Fruit fly (Drosophila melanogaster) whole organism, embryonic: ENCODE results near the gene Rfx.

Experiments used
- Abd-B ChIP-seq: fragments of 200-800 bp; sonication (Bioruptor generic); optimal IDR thresholded peaks from 2 replicates; lab custom pipeline; 2018; ENCODE audit warnings: missing biosample characterization, mild to moderate bottlenecking, missing genetic modification characterization, moderate library complexity
- Ada2b ChIP-seq: fragments of 200-800 bp; sonication (Bioruptor generic); IDR thresholded peaks from 2 replicates; pipeline ENCODE4 v1.3.6; 2022; ENCODE audit warnings: missing biosample characterization, missing genetic modification characterization
- Atf6 ChIP-seq: fragments of 200-800 bp; sonication (Bioruptor generic); IDR thresholded peaks from 2 replicates; pipeline ENCODE4 v1.3.6; 2022; ENCODE audit warnings: missing biosample characterization, missing genetic modification characterization
- CG10366 ChIP-seq: fragments of 200-800 bp; sonication (Bioruptor generic); IDR thresholded peaks from 2 replicates; pipeline ENCODE4 v1.3.6; 2022; ENCODE audit warnings: missing biosample characterization, missing genetic modification characterization
- CG10654 ChIP-seq: fragments of 200-800 bp; sonication (Bioruptor generic); optimal IDR thresholded peaks from 2 replicates; lab custom pipeline; 2016; ENCODE audit warnings: missing biosample characterization, missing genetic modification characterization
- CG10979 ChIP-seq: fragments of 200-800 bp; sonication (Bioruptor generic); optimal IDR thresholded peaks from 2 replicates; lab custom pipeline; 2018; ENCODE audit warnings: missing biosample characterization, mild to moderate bottlenecking, missing genetic modification characterization, moderate library complexity
- CG11456 ChIP-seq: fragments of 200-800 bp; sonication (Bioruptor generic); IDR thresholded peaks from 3 replicates; pipeline ENCODE4 v1.3.6; 2022; ENCODE audit warnings: missing biosample characterization, missing genetic modification characterization
- CG12219 ChIP-seq: fragments of 200-800 bp; sonication (Bioruptor generic); optimal IDR thresholded peaks from 3 replicates; lab custom pipeline; 2018; ENCODE audit warnings: missing biosample characterization, mild to moderate bottlenecking, missing genetic modification characterization
- CG12236 ChIP-seq: fragments of 200-800 bp; sonication (Bioruptor generic); optimal IDR thresholded peaks from 2 replicates; lab custom pipeline; 2016; ENCODE audit warnings: missing biosample characterization, missing genetic modification characterization
- CG12299 ChIP-seq: fragments of 200-800 bp; sonication (Bioruptor generic); optimal IDR thresholded peaks from 2 replicates; lab custom pipeline; 2018; ENCODE audit warnings: missing biosample characterization, mild to moderate bottlenecking, missing genetic modification characterization
- CG12744 ChIP-seq: fragments of 200-800 bp; sonication (Bioruptor generic); optimal IDR thresholded peaks from 2 replicates; lab custom pipeline; 2016; ENCODE audit warnings: missing biosample characterization, missing genetic modification characterization
- CG15514 ChIP-seq: fragments of 200-800 bp; sonication (Bioruptor generic); optimal IDR thresholded peaks from 3 replicates; lab custom pipeline; 2017; ENCODE audit warnings: missing biosample characterization, missing genetic modification characterization, mild to moderate bottlenecking, moderate library complexity, missing genetic modification reagents
- CG1647 ChIP-seq: fragments of 200-800 bp; sonication (Bioruptor generic); optimal IDR thresholded peaks from 3 replicates; lab custom pipeline; 2016; ENCODE audit warnings: missing biosample characterization, missing genetic modification characterization
- CG16813 ChIP-seq: fragments of 200-800 bp; sonication (Bioruptor generic); IDR thresholded peaks from 3 replicates; pipeline ENCODE4 v1.3.6; 2022; ENCODE audit warnings: missing biosample characterization, missing genetic modification characterization; ENCODE audit not compliant: partially characterized antibody
- CG17359 ChIP-seq: fragments of 200-800 bp; sonication (Bioruptor generic); optimal IDR thresholded peaks from 3 replicates; lab custom pipeline; 2018; ENCODE audit warnings: missing biosample characterization, mild to moderate bottlenecking, missing genetic modification characterization, moderate library complexity
- CG17568 ChIP-seq: fragments of 200-800 bp; sonication (Bioruptor generic); optimal IDR thresholded peaks from 2 replicates; lab custom pipeline; 2018; ENCODE audit warnings: missing biosample characterization, mild to moderate bottlenecking, missing genetic modification characterization, moderate library complexity
- CG18011 ChIP-seq: fragments of 200-800 bp; sonication (Bioruptor generic); optimal IDR thresholded peaks from 2 replicates; lab custom pipeline; 2017; ENCODE audit warnings: missing biosample characterization, missing genetic modification characterization, mild to moderate bottlenecking, moderate library complexity, missing genotype
- CG4282 ChIP-seq: fragments of 200-800 bp; sonication (Bioruptor generic); optimal IDR thresholded peaks from 2 replicates; lab custom pipeline; 2016; ENCODE audit warnings: missing biosample characterization, missing genetic modification characterization
- CG4707 ChIP-seq: fragments of 200-800 bp; sonication (Bioruptor generic); optimal IDR thresholded peaks from 2 replicates; lab custom pipeline; 2018; ENCODE audit warnings: missing biosample characterization, mild to moderate bottlenecking, missing genetic modification characterization, moderate library complexity
- CG6654 ChIP-seq: fragments of 200-800 bp; sonication (Bioruptor generic); optimal IDR thresholded peaks from 2 replicates; lab custom pipeline; 2017; ENCODE audit warnings: missing biosample characterization, mild to moderate bottlenecking, missing genetic modification characterization
- CrebB ChIP-seq: fragments of 200-800 bp; sonication (Bioruptor generic); optimal IDR thresholded peaks from 3 replicates; lab custom pipeline; 2018; ENCODE audit warnings: missing biosample characterization, mild to moderate bottlenecking, missing genetic modification characterization
- Dbx ChIP-seq: fragments of 200-800 bp; sonication (Bioruptor generic); IDR thresholded peaks from 3 replicates; pipeline ENCODE4 v1.3.6; 2022; ENCODE audit warnings: missing biosample characterization, missing genetic modification characterization
- Doc2 ChIP-seq: fragments of 200-800 bp; sonication (Bioruptor generic); IDR thresholded peaks from 2 replicates; pipeline ENCODE4 v1.3.6; 2022; ENCODE audit warnings: missing biosample characterization, missing genetic modification characterization
- Hand ChIP-seq: fragments of 200-800 bp; sonication (Bioruptor generic); optimal IDR thresholded peaks from 2 replicates; lab custom pipeline; 2017; ENCODE audit warnings: mild to moderate bottlenecking, missing biosample characterization, missing genetic modification reagents, missing genetic modification characterization
- Hmx ChIP-seq: fragments of 200-800 bp; sonication (Bioruptor generic); optimal IDR thresholded peaks from 2 replicates; lab custom pipeline; 2016; ENCODE audit warnings: missing biosample characterization, missing genetic modification characterization
- Jarid2 ChIP-seq: fragments of 200-800 bp; sonication (Bioruptor generic); optimal IDR thresholded peaks from 3 replicates; lab custom pipeline; 2017; ENCODE audit warnings: mild to moderate bottlenecking, missing biosample characterization, missing genetic modification reagents, missing genetic modification characterization
- Sox100B ChIP-seq: fragments of 200-800 bp; sonication (Bioruptor generic); optimal IDR thresholded peaks from 3 replicates; lab custom pipeline; 2018; ENCODE audit warnings: missing biosample characterization, mild to moderate bottlenecking, missing genetic modification characterization
- Ssrp ChIP-seq: fragments of 200-800 bp; sonication (Bioruptor generic); optimal IDR thresholded peaks from 2 replicates; lab custom pipeline; 2018; ENCODE audit warnings: missing biosample characterization, mild to moderate bottlenecking, missing genetic modification characterization, moderate library complexity
- Xbp1 ChIP-seq: fragments of 200-800 bp; sonication (Bioruptor generic); optimal IDR thresholded peaks from 3 replicates; lab custom pipeline; 2016; ENCODE audit warnings: missing biosample characterization, mild to moderate bottlenecking, missing genetic modification characterization
- abd-A ChIP-seq: fragments of 200-800 bp; sonication (Bioruptor generic); optimal IDR thresholded peaks from 3 replicates; lab custom pipeline; 2019; ENCODE audit warnings: missing biosample characterization, mild to moderate bottlenecking, missing genetic modification characterization, moderate library complexity
- ato ChIP-seq: fragments of 200-800 bp; sonication (Bioruptor generic); IDR thresholded peaks from 2 replicates; pipeline ENCODE4 v1.3.6; 2022; ENCODE audit warnings: missing biosample characterization, missing genetic modification characterization; ENCODE audit not compliant: partially characterized antibody
- bab2 ChIP-seq: fragments of 200-800 bp; sonication (Bioruptor generic); optimal IDR thresholded peaks from 2 replicates; lab custom pipeline; 2016; ENCODE audit warnings: missing biosample characterization, missing genetic modification characterization
- croc ChIP-seq: fragments of 200-800 bp; sonication (Bioruptor generic); conservative IDR thresholded peaks from 3 replicates; pipeline ENCODE4 v1.3.6; 2022; ENCODE audit warnings: missing biosample characterization, missing genetic modification characterization
- dmrt99B ChIP-seq: fragments of 200-800 bp; sonication (Bioruptor generic); optimal IDR thresholded peaks from 2 replicates; lab custom pipeline; 2018; ENCODE audit warnings: missing biosample characterization, mild to moderate bottlenecking, missing genetic modification characterization, moderate library complexity
- ftz-f1 ChIP-seq: fragments of 200-800 bp; sonication (Bioruptor generic); optimal IDR thresholded peaks from 2 replicates; lab custom pipeline; 2016; ENCODE audit warnings: missing biosample characterization, missing genetic modification characterization
- gce ChIP-seq: fragments of 200-800 bp; sonication (Bioruptor generic); IDR thresholded peaks from 3 replicates; pipeline ENCODE4 v1.3.6; 2022; ENCODE audit warnings: missing biosample characterization, missing genetic modification characterization
- her ChIP-seq: fragments of 200-800 bp; sonication (Bioruptor generic); optimal IDR thresholded peaks from 2 replicates; lab custom pipeline; 2016; ENCODE audit warnings: missing biosample characterization, missing genetic modification characterization
- kni ChIP-seq: fragments of 200-800 bp; sonication (Bioruptor generic); optimal IDR thresholded peaks from 3 replicates; lab custom pipeline; 2017; ENCODE audit warnings: mild to moderate bottlenecking, missing biosample characterization, missing genetic modification reagents, missing genetic modification characterization
- lov ChIP-seq, 2 experiments: fragments of 200-800 bp in 1 of 2; fragments of >200 bp in 1 of 2; sonication (Bioruptor generic) in 1 of 2; IDR thresholded peaks in 1 of 2; optimal IDR thresholded peaks in 1 of 2; 2 replicates in 1 of 2; 3 replicates in 1 of 2; pipeline versions ENCODE4 v1.3.6 to Lab custom; 2017 to 2022; ENCODE audit warnings: missing biosample characterization in 1 of 2, missing genetic modification characterization in 1 of 2
- nerfin-1 ChIP-seq: fragments of 200-800 bp; sonication (Bioruptor generic); optimal IDR thresholded peaks from 3 replicates; lab custom pipeline; 2019; ENCODE audit warnings: missing biosample characterization, mild to moderate bottlenecking, missing genetic modification characterization, moderate library complexity
- nmo ChIP-seq: fragments of 200-800 bp; sonication (Bioruptor generic); optimal IDR thresholded peaks from 2 replicates; lab custom pipeline; 2018; ENCODE audit warnings: missing biosample characterization, mild to moderate bottlenecking, missing genetic modification characterization, moderate library complexity
- pfk ChIP-seq: fragments of 200-800 bp; sonication (Bioruptor generic); optimal IDR thresholded peaks from 2 replicates; lab custom pipeline; 2018; ENCODE audit warnings: missing biosample characterization, mild to moderate bottlenecking, missing genetic modification characterization, moderate library complexity
- sd ChIP-seq: fragments of 200-800 bp; sonication (Bioruptor generic); optimal IDR thresholded peaks from 3 replicates; lab custom pipeline; 2018; ENCODE audit warnings: missing biosample characterization, mild to moderate bottlenecking, missing genetic modification characterization, moderate library complexity
- shn ChIP-seq: fragments of 200-800 bp; sonication (Bioruptor generic); optimal IDR thresholded peaks from 3 replicates; lab custom pipeline; 2016; ENCODE audit warnings: missing biosample characterization, missing genetic modification characterization
- slou ChIP-seq: fragments of 200-800 bp; sonication (Bioruptor generic); optimal IDR thresholded peaks from 3 replicates; lab custom pipeline; 2016; ENCODE audit warnings: missing biosample characterization, missing genetic modification characterization
- sug ChIP-seq: fragments of 200-800 bp; optimal IDR thresholded peaks from 2 replicates; lab custom pipeline; 2019; ENCODE audit warnings: missing biosample characterization, mild to moderate bottlenecking, missing genetic modification characterization, moderate library complexity
- tin ChIP-seq: fragments of 200-800 bp; sonication (Bioruptor generic); optimal IDR thresholded peaks from 3 replicates; lab custom pipeline; 2016; ENCODE audit warnings: missing biosample characterization, missing genetic modification characterization
- trem ChIP-seq: fragments of 200-800 bp; optimal IDR thresholded peaks from 3 replicates; lab custom pipeline; 2019; ENCODE audit warnings: missing biosample characterization, mild to moderate bottlenecking, missing genetic modification characterization, moderate library complexity
- vfl ChIP-seq: fragments of 200-800 bp; sonication (Bioruptor generic); optimal IDR thresholded peaks from 2 replicates; lab custom pipeline; 2016; ENCODE audit warnings: missing biosample characterization, missing genetic modification characterization

Gene Rfx

DNA sequence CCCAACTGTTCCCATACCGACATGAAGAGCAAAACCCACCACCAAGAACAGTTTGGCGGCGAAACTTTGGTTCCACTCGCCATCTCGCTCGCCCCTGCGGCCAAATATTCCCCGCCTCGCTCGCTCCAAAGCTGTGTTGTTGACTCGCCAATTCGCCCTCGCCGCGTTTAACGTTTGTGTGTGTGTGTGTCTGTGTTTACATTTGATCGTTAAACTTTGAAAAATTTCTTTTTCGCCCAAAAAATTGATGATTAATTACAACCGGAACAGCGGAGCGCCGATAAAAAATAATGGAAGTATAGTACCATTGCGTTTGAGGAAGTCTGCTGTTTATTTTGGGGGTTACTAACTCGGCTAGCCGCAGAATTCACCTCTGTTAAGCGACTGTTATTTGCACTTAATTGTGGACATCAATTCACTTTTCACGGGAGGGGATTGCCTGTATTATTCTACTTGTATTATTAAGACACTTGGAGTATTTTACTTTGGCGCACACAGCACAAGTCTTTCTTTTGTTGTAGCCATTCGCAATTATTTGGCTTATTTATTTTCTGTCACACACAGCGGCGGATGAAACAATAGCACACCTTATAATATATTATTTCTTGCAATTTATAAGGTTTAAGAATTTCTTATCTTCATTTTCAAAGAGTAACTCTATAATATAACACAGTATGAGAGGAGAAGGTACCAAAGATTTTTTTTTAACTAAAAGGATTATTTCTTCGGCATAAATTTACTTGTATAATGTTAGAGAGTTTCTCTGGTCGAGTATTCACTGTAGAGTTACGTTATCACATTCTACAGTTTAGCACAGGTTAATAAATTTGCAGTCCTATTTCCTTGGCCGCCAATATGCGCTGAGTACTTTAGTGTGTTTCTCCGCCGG is 26.9 kb downstream of the Rfx start (continued):
- TF ChIP-seq CG12219 (GFP tag; lab: Kevin White, UChicago) (peak; percentile 60), sd (tag; lab: Kevin White, UChicago) (peak; percentile 42), nerfin-1 (peak; percentile 32), CG18011 (peak; percentile 70), Hmx (peak; percentile 60), Sox100B (GFP tag; lab: Kevin White, UChicago) (peak; percentile 79), bab2 (peak; percentile 61), kni (GFP tag; lab: Kevin White, UChicago) (peak; percentile 92), sug (tag; lab: Kevin White, UChicago) (peak; percentile 51), Hand (peak; percentile 85), CG17568 (GFP tag; lab: Kevin White, UChicago) (peak; percentile 61), CG15514 (peak; percentile 63), croc (GFP tag; lab: Robert Waterston, UW) (peak; percentile 32; the same call in 1 of the 3 replicates), slou (peak; percentile 67), CG12236 (GFP tag; lab: Kevin White, UChicago) (peak; percentile 38), ftz-f1 (GFP tag; lab: Kevin White, UChicago) (peak; percentile 56), CG10366 (GFP tag; lab: Robert Waterston, UW) (no peak), CG6654 (peak; percentile 61), Xbp1 (peak; percentile 80), CG12299 (peak; percentile 75), Ada2b (no peak), CG1647 (GFP tag; lab: Kevin White, UChicago) (peak; percentile 1)

dm6 chr3R:10349987-10350386 is 27.9 kb downstream of the Rfx start, which contains the start of gene jumu:
TSS of gene jumu (plus strand) at chr3R:10350182.
- TF ChIP-seq shn (GFP tag; lab: Kevin White, UChicago) (peak; percentile 5), dmrt99B (no peak), trem (tag; lab: Kevin White, UChicago) (peak; percentile 82), CG10654 (GFP tag; lab: Kevin White, UChicago) (no peak), CG12744 (GFP tag; lab: Kevin White, UChicago) (no peak), gce (GFP tag; lab: Robert Waterston, UW) (no peak), ato (no peak), CG16813 (GFP tag; lab: Robert Waterston, UW) (no peak), Atf6 (GFP tag; lab: Robert Waterston, UW) (no peak), CG10979 (no peak), her (GFP tag; lab: Kevin White, UChicago) (peak; percentile 21), CG4282 (peak; percentile 13), Doc2 (GFP tag; lab: Robert Waterston, UW) (no peak), CG17359 (no peak), CG15514 (peak; percentile 90), Ssrp (no peak), CG4707 (no peak), tin (GFP tag; lab: Kevin White, UChicago) (no peak), vfl (GFP tag; lab: Kevin White, UChicago) (peak; percentile 31), CG11456 (GFP tag; lab: Robert Waterston, UW) (no peak), abd-A (no peak), Dbx (GFP tag; lab: Robert Waterston, UW) (no peak), Abd-B (no peak), pfk (GFP tag; lab: Kevin White, UChicago) (no peak), lov (optimal IDR thresholded peaks at IDR 0.05; lab: Kevin White, UChicago) (no peak), lov (GFP tag; IDR thresholded peaks at IDR 0.05; lab: Robert Waterston, UW) (no peak), nmo (peak; percentile 45), CrebB (tag; lab: Kevin White, UChicago) (no peak), Jarid2 (GFP tag; lab: Kevin White, UChicago) (peak; percentile 78)
